Worm (Caenorhabditis elegans) whole organism, young adult: ENCODE data around the gene C28H8.3.

Experiments used
- B0019.2 ChIP-seq: fragments of 200-800 bp; sonication (Bioruptor generic); conservative IDR thresholded peaks from 2 replicates; pipeline ENCODE4 v1.3.6; 2022; ENCODE audit warnings: missing genetic modification reagents, missing genetic modification characterization, missing compliant biosample characterization
- T26A5.8 ChIP-seq: sonication (generic microtip); optimal IDR thresholded peaks from 2 replicates; lab custom pipeline; 2016; ENCODE audit warnings: missing genetic modification characterization, missing compliant biosample characterization
- Y53G8AR.9 ChIP-seq: fragments of 200-800 bp; sonication (Bioruptor generic); conservative IDR thresholded peaks from 2 replicates; pipeline ENCODE4 v1.3.6; 2022; ENCODE audit warnings: missing genetic modification reagents, missing genetic modification characterization, missing compliant biosample characterization
- ZK185.1 ChIP-seq: sonication (generic microtip); optimal IDR thresholded peaks from 2 replicates; lab custom pipeline; 2016; ENCODE audit warnings: mild to moderate bottlenecking, missing genetic modification characterization, missing compliant biosample characterization; ENCODE audit not compliant: poor library complexity, severe bottlenecking
- akir-1 ChIP-seq: fragments of 200-800 bp; sonication (Bioruptor generic); optimal IDR thresholded peaks from 2 replicates; lab custom pipeline; 2018; ENCODE audit warnings: mild to moderate bottlenecking, missing genetic modification characterization, moderate library complexity, missing compliant biosample characterization
- ama-1 ChIP-seq, 3 experiments: fragments of 150-350 bp in 1 of 3; sonication (generic microtip) in 2 of 3; optimal IDR thresholded peaks; 2 replicates each; lab custom pipeline; 2014 to 2018; ENCODE audit warnings: missing biosample characterization in 2 of 3, missing genetic modification characterization in 2 of 3, missing genetic modification reagents in 2 of 3
- aptf-3 ChIP-seq: fragments of 200-800 bp; sonication (Bioruptor generic); IDR thresholded peaks from 2 replicates; pipeline ENCODE4 v1.3.6; 2022; ENCODE audit warnings: missing genetic modification characterization, missing compliant biosample characterization
- attf-5 ChIP-seq: fragments of 200-800 bp; sonication (Bioruptor generic); optimal IDR thresholded peaks from 2 replicates; lab custom pipeline; 2018; ENCODE audit warnings: mild to moderate bottlenecking, missing genetic modification characterization, missing compliant biosample characterization
- attf-6 ChIP-seq: fragments of 200-800 bp; sonication (Bioruptor generic); IDR thresholded peaks from 2 replicates; pipeline ENCODE4 v1.3.6; 2022; ENCODE audit warnings: missing genetic modification reagents, missing genetic modification characterization, missing compliant biosample characterization
- cebp-1 ChIP-seq, 2 experiments: fragments of 200-800 bp in 1 of 2; sonication (Bioruptor generic) in 1 of 2; sonication (generic microtip) in 1 of 2; IDR thresholded peaks in 1 of 2; optimal IDR thresholded peaks in 1 of 2; 2 replicates each; pipeline versions ENCODE4 v1.3.6 to Lab custom; 2017 to 2022; ENCODE audit warnings: missing compliant biosample characterization in 2 of 2, missing genetic modification characterization in 2 of 2, mild to moderate bottlenecking in 1 of 2, missing genetic modification reagents in 1 of 2, moderate library complexity in 1 of 2
- ceh-100 ChIP-seq: fragments of 200-800 bp; sonication (Bioruptor generic); IDR thresholded peaks from 2 replicates; pipeline ENCODE4 v1.3.6; 2022; ENCODE audit warnings: missing genetic modification reagents, missing genetic modification characterization, missing compliant biosample characterization
- dox-1 ChIP-seq: fragments of 200-800 bp; sonication (Bioruptor generic); IDR thresholded peaks from 2 replicates; pipeline ENCODE4 v1.3.6; 2022; ENCODE audit warnings: missing genetic modification reagents, missing genetic modification characterization, missing compliant biosample characterization
- egl-18 ChIP-seq: fragments of 200-800 bp; sonication (Bioruptor generic); IDR thresholded peaks from 2 replicates; pipeline ENCODE4 v1.3.6; 2022; ENCODE audit warnings: missing genetic modification reagents, missing genetic modification characterization, missing compliant biosample characterization
- egl-44 ChIP-seq: fragments of 200-800 bp; sonication (Bioruptor generic); IDR thresholded peaks from 2 replicates; pipeline ENCODE4 v1.3.6; 2022; ENCODE audit warnings: missing genetic modification reagents, missing genetic modification characterization, missing compliant biosample characterization
- egrh-3 ChIP-seq: fragments of 200-800 bp; sonication (Bioruptor generic); IDR thresholded peaks from 2 replicates; pipeline ENCODE4 v1.3.6; 2022; ENCODE audit warnings: missing genetic modification reagents, missing genetic modification characterization, missing compliant biosample characterization
- fkh-3 ChIP-seq: sonication (generic microtip); optimal IDR thresholded peaks from 2 replicates; lab custom pipeline; 2016; ENCODE audit warnings: mild to moderate bottlenecking, missing genetic modification characterization, missing compliant biosample characterization
- hmg-20 ChIP-seq: fragments of 200-800 bp; sonication (Bioruptor generic); IDR thresholded peaks from 2 replicates; pipeline ENCODE4 v1.3.6; 2022; ENCODE audit warnings: missing genetic modification reagents, missing genetic modification characterization, missing compliant biosample characterization
- hsf-1 ChIP-seq: fragments of 200-800 bp; sonication (Bioruptor generic); IDR thresholded peaks from 2 replicates; pipeline ENCODE4 v1.3.6; 2022; ENCODE audit warnings: missing genetic modification reagents, missing genetic modification characterization, missing compliant biosample characterization
- lir-1 ChIP-seq: fragments of 200-800 bp; sonication (Bioruptor generic); conservative IDR thresholded peaks from 2 replicates; pipeline ENCODE4 v1.3.6; 2022; ENCODE audit warnings: missing genetic modification reagents, missing genetic modification characterization, missing compliant biosample characterization
- lsl-1 ChIP-seq: fragments of 200-800 bp; sonication (Bioruptor generic); optimal IDR thresholded peaks from 2 replicates; lab custom pipeline; 2018; ENCODE audit warnings: mild to moderate bottlenecking, missing genetic modification characterization, moderate library complexity, missing compliant biosample characterization
- madf-3 ChIP-seq: fragments of 200-800 bp; sonication (Bioruptor generic); IDR thresholded peaks from 2 replicates; pipeline ENCODE4 v1.3.6; 2022; ENCODE audit warnings: missing genetic modification reagents, missing genetic modification characterization, missing compliant biosample characterization
- madf-6 ChIP-seq: fragments of 200-800 bp; sonication (Bioruptor generic); IDR thresholded peaks from 2 replicates; pipeline ENCODE4 v1.3.6; 2022; ENCODE audit warnings: missing genetic modification reagents, missing genetic modification characterization, missing compliant biosample characterization
- mcd-1 ChIP-seq: fragments of 200-800 bp; sonication (Bioruptor generic); IDR thresholded peaks from 2 replicates; pipeline ENCODE4 v1.3.6; 2022; ENCODE audit warnings: missing genetic modification reagents, missing genetic modification characterization, missing compliant biosample characterization
- mel-28 ChIP-seq: sonication (generic microtip); optimal IDR thresholded peaks from 2 replicates; lab custom pipeline; 2016; ENCODE audit warnings: borderline replicate concordance, mild to moderate bottlenecking, missing genetic modification characterization, missing compliant biosample characterization
- mxl-1 ChIP-seq: sonication (generic microtip); optimal IDR thresholded peaks from 2 replicates; lab custom pipeline; 2016; ENCODE audit warnings: missing genetic modification characterization, missing compliant biosample characterization
- nfya-2 ChIP-seq: fragments of 200-800 bp; sonication (Bioruptor generic); IDR thresholded peaks from 2 replicates; pipeline ENCODE4 v1.3.6; 2022; ENCODE audit warnings: missing genetic modification reagents, missing genetic modification characterization, missing compliant biosample characterization
- pbrm-1 ChIP-seq: fragments of 200-800 bp; sonication (Bioruptor generic); IDR thresholded peaks from 2 replicates; pipeline ENCODE4 v1.3.6; 2022; ENCODE audit warnings: missing genetic modification reagents, missing genetic modification characterization, missing compliant biosample characterization
- rpc-1 ChIP-seq, 2 experiments: fragments of 150-350 bp in 1 of 2; sonication (generic microtip) in 1 of 2; optimal IDR thresholded peaks; 2 replicates each; lab custom pipeline; 2014 to 2018; ENCODE audit warnings: missing biosample characterization in 1 of 2, missing genetic modification characterization in 1 of 2, missing genetic modification reagents in 1 of 2, missing genotype in 1 of 2
- sdz-38 ChIP-seq: sonication (generic microtip); optimal IDR thresholded peaks from 2 replicates; lab custom pipeline; 2016; ENCODE audit warnings: missing genotype, missing genetic modification characterization, missing compliant biosample characterization
- sea-2 ChIP-seq: fragments of 200-800 bp; sonication (Bioruptor generic); IDR thresholded peaks from 2 replicates; pipeline ENCODE4 v1.3.6; 2022; ENCODE audit warnings: missing genetic modification characterization, missing compliant biosample characterization
- snpc-3.4 ChIP-seq: sonication (generic microtip); optimal IDR thresholded peaks from 2 replicates; lab custom pipeline; 2017; ENCODE audit warnings: missing genetic modification characterization, mild to moderate bottlenecking, missing compliant biosample characterization, antibody characterized with exemption, moderate library complexity, missing genotype, missing genetic modification reagents
- tbx-9 ChIP-seq: sonication (generic microtip); optimal IDR thresholded peaks from 2 replicates; lab custom pipeline; 2016; ENCODE audit warnings: borderline replicate concordance, missing genetic modification characterization, inconsistent platforms, missing compliant biosample characterization
- zfh-2 ChIP-seq: fragments of 200-800 bp; sonication (Bioruptor generic); conservative IDR thresholded peaks from 2 replicates; pipeline ENCODE4 v1.3.6; 2022; ENCODE audit warnings: missing genetic modification reagents, missing genetic modification characterization, missing compliant biosample characterization

Gene C28H8.3

ce11 chrIII:5938790-5939452 lies 30.4 kb downstream of the C28H8.3 start (continued):
- no peak for TF ChIP-seq T26A5.8 (tag; lab: Kevin White, UChicago)
- TF ChIP-seq tbx-9, result no peak
- TF ChIP-seq attf-6, result no peak
- no peak for TF ChIP-seq sdz-38 (tag; lab: Kevin White, UChicago)
- no peak for TF ChIP-seq fkh-3
- TF ChIP-seq madf-6, result peak; percentile 95; the same call in 1 of the 2 replicates
- TF ChIP-seq egl-18, result no peak
- TF ChIP-seq lir-1 (GFP tag; lab: Robert Waterston, UW), result 0 out of 2 replicates have a peak, but pooled peaks have one; percentile 5
- TF ChIP-seq mxl-1 (tag; lab: Kevin White, UChicago), result no peak
- TF ChIP-seq pbrm-1 (GFP tag; lab: Robert Waterston, UW), result peak; percentile 53
- TF ChIP-seq attf-5, result no peak
- TF ChIP-seq egrh-3, result peak; percentile 35; the same call in 1 of the 2 replicates
- TF ChIP-seq aptf-3, result no peak
- TF ChIP-seq zfh-2 (GFP tag; lab: Robert Waterston, UW), result no peak
- TF ChIP-seq snpc-3.4 (tag; lab: Kevin White, UChicago), result peak; percentile 78
- no peak for TF ChIP-seq ama-1 (optimal IDR thresholded peaks at IDR 0.05; lab: Kevin White, UChicago)
- TF ChIP-seq ama-1 (GFP tag; optimal IDR thresholded peaks at IDR 0.05; lab: Kevin White, UChicago), result no peak
- peak; percentile 64; the same call in 1 of the 2 replicates for TF ChIP-seq cebp-1 (GFP tag; IDR thresholded peaks at IDR 0.05; lab: Robert Waterston, UW)
- no peak for TF ChIP-seq cebp-1 (tag; optimal IDR thresholded peaks at IDR 0.05; lab: Kevin White, UChicago)
- TF ChIP-seq mel-28 (tag; lab: Kevin White, UChicago), result no peak
- no peak for TF ChIP-seq egl-44 (GFP tag; lab: Robert Waterston, UW)
- no peak for TF ChIP-seq rpc-1 (optimal IDR thresholded peaks at IDR 0.05; lab: Kevin White, UChicago)
- no peak for TF ChIP-seq rpc-1 (tag; optimal IDR thresholded peaks at IDR 0.05; lab: Kevin White, UChicago)
- no peak for TF ChIP-seq sea-2 (GFP tag; lab: Robert Waterston, UW)
- TF ChIP-seq B0019.2 (GFP tag; lab: Robert Waterston, UW), result peak; percentile 74
- TF ChIP-seq madf-3 (GFP tag; lab: Robert Waterston, UW), result peak; percentile 96
- no peak for TF ChIP-seq hmg-20 (GFP tag; lab: Robert Waterston, UW)

- peak; percentile 44; the same call in 1 of the 2 replicates for TF ChIP-seq egrh-3
- TF ChIP-seq akir-1 (GFP tag; lab: Kevin White, UChicago), result no peak
- TF ChIP-seq mcd-1 (GFP tag; lab: Robert Waterston, UW), result no peak; the same call in 1 of the 2 replicates
- TF ChIP-seq cebp-1 (GFP tag; IDR thresholded peaks at IDR 0.05; lab: Robert Waterston, UW), result peak; percentile 88
- TF ChIP-seq cebp-1 (tag; optimal IDR thresholded peaks at IDR 0.05; lab: Kevin White, UChicago), result peak; percentile 95
- TF ChIP-seq Y53G8AR.9 (GFP tag; lab: Robert Waterston, UW), result 0 out of 2 replicates have a peak, but pooled peaks have one; percentile 8
- peak; percentile 9 for TF ChIP-seq mel-28 (tag; lab: Kevin White, UChicago)
- TF ChIP-seq ceh-100, result no peak
- peak; percentile 60 for TF ChIP-seq ZK185.1 (tag; lab: Kevin White, UChicago)
- no peak; the same call in 1 of the 2 replicates for TF ChIP-seq madf-3 (GFP tag; lab: Robert Waterston, UW)
- TF ChIP-seq dox-1 (GFP tag; lab: Robert Waterston, UW), result 0 out of 2 replicates have a peak, but pooled peaks have one; percentile 6
- TF ChIP-seq hsf-1 (GFP tag; lab: Robert Waterston, UW), result peak; percentile 48; the same call in 1 of the 2 replicates
- TF ChIP-seq lsl-1 (GFP tag; lab: Kevin White, UChicago), result peak; percentile 27
- TF ChIP-seq nfya-2 (GFP tag; lab: Robert Waterston, UW), result no peak
- no peak for TF ChIP-seq ama-1 (optimal IDR thresholded peaks at IDR 0.05; lab: Kevin White, UChicago)
- TF ChIP-seq ama-1 (GFP tag; optimal IDR thresholded peaks at IDR 0.05; lab: Kevin White, UChicago), result peak in 1 of 2 experiments; percentile 2
- TF ChIP-seq mxl-1 (tag; lab: Kevin White, UChicago), result no peak
These were observed 31.2 kb downstream of the C28H8.3 start, which contains the start of gene ubq-1 for ce11 chrIII:5939453-5940296. Gene ubq-1 (plus strand): TSS chrIII:5940254.
